Worm (Caenorhabditis elegans) whole organism, L1 larva: ENCODE measurements around the gene F09C12.8.

Experiments
- C16A3.4 ChIP-seq: fragments of 150-350 bp; optimal IDR thresholded peaks from 2 replicates; lab custom pipeline; 2014; ENCODE audit warnings: missing biosample characterization, missing genetic modification characterization
- Y116A8C.19 ChIP-seq: sonication (generic microtip); optimal IDR thresholded peaks from 2 replicates; lab custom pipeline; 2016; ENCODE audit warnings: missing compliant biosample characterization, missing genetic modification characterization, borderline replicate concordance
- aha-1 ChIP-seq: fragments of 150-350 bp; optimal IDR thresholded peaks from 2 replicates; lab custom pipeline; 2014; ENCODE audit warnings: missing biosample characterization, missing genetic modification characterization
- ama-1 ChIP-seq: fragments of 150-350 bp; optimal IDR thresholded peaks from 2 replicates; lab custom pipeline; 2014
- ceh-8 ChIP-seq: fragments of 200-800 bp; sonication (Bioruptor generic); optimal IDR thresholded peaks from 2 replicates; lab custom pipeline; 2018; ENCODE audit warnings: mild to moderate bottlenecking, missing genetic modification characterization, moderate library complexity, missing compliant biosample characterization
- ceh-88 ChIP-seq: fragments of 200-800 bp; sonication (Bioruptor generic); IDR thresholded peaks from 2 replicates; pipeline ENCODE4 v1.3.6; 2022; ENCODE audit warnings: missing genetic modification characterization, missing compliant biosample characterization
- dsc-1 ChIP-seq: sonication (generic microtip); optimal IDR thresholded peaks from 2 replicates; lab custom pipeline; 2016; ENCODE audit warnings: mild to moderate bottlenecking, missing genetic modification characterization, missing compliant biosample characterization
- efl-1 ChIP-seq, 4 experiments: fragments of 150-350 bp; optimal IDR thresholded peaks in 3 of 4; peaks in 1 of 4; 1 replicate in 1 of 4; 2 replicates in 3 of 4; lab custom pipeline; 2014; ENCODE audit warnings: missing biosample characterization in 2 of 4, missing genetic modification characterization in 2 of 4, missing genetic modification reagents in 2 of 4
- efl-3 ChIP-seq: fragments of 200-800 bp; sonication (Bioruptor generic); optimal IDR thresholded peaks from 2 replicates; lab custom pipeline; 2018; ENCODE audit warnings: mild to moderate bottlenecking, missing genetic modification characterization, missing compliant biosample characterization
- egl-13 ChIP-seq: sonication (generic microtip); optimal IDR thresholded peaks from 2 replicates; lab custom pipeline; 2016; ENCODE audit warnings: missing genotype, missing genetic modification reagents, missing genetic modification characterization, missing compliant biosample characterization
- egl-27 ChIP-seq, 2 experiments: fragments of 150-350 bp in 1 of 2; sonication (generic microtip); optimal IDR thresholded peaks; 3 replicates each; lab custom pipeline; 2017 to 2018; ENCODE audit warnings: missing biosample characterization in 2 of 2, missing genetic modification characterization in 2 of 2, missing genetic modification reagents in 2 of 2
- fkh-10 ChIP-seq: sonication (generic microtip); optimal IDR thresholded peaks from 2 replicates; lab custom pipeline; 2017; ENCODE audit warnings: missing biosample characterization, missing genetic modification reagents, missing genetic modification characterization
- fkh-8 ChIP-seq: sonication (generic microtip); optimal IDR thresholded peaks from 2 replicates; lab custom pipeline; 2016; ENCODE audit warnings: mild to moderate bottlenecking, missing genetic modification characterization, missing compliant biosample characterization
- hlh-17 ChIP-seq: fragments of 200-800 bp; sonication (Bioruptor generic); optimal IDR thresholded peaks from 2 replicates; lab custom pipeline; 2018; ENCODE audit warnings: missing genetic modification characterization, mild to moderate bottlenecking, missing compliant biosample characterization, moderate library complexity, borderline replicate concordance
- hpl-2 ChIP-seq: fragments of 150-350 bp; optimal IDR thresholded peaks from 2 replicates; lab custom pipeline; 2014; ENCODE audit warnings: missing biosample characterization, missing genetic modification reagents, missing genetic modification characterization
- irx-1 ChIP-seq: sonication (generic microtip); optimal IDR thresholded peaks from 2 replicates; lab custom pipeline; 2016; ENCODE audit warnings: missing genetic modification characterization, missing compliant biosample characterization
- isw-1 ChIP-seq: fragments of 200-800 bp; sonication (Bioruptor generic); IDR thresholded peaks from 2 replicates; pipeline ENCODE4 v1.3.6; 2022; ENCODE audit warnings: missing genetic modification characterization, missing compliant biosample characterization
- jun-1 ChIP-seq: fragments of 150-350 bp; optimal IDR thresholded peaks from 2 replicates; lab custom pipeline; 2014; ENCODE audit warnings: missing biosample characterization, missing genetic modification reagents, missing genetic modification characterization
- lin-13 ChIP-seq: fragments of 150-350 bp; optimal IDR thresholded peaks from 2 replicates; lab custom pipeline; 2014; ENCODE audit warnings: missing biosample characterization, missing genetic modification reagents, missing genetic modification characterization
- lin-39 ChIP-seq: fragments of 150-350 bp; optimal IDR thresholded peaks from 2 replicates; lab custom pipeline; 2014; ENCODE audit warnings: missing biosample characterization, missing genetic modification reagents, missing genetic modification characterization
- lir-3 ChIP-seq: sonication (generic microtip); optimal IDR thresholded peaks from 2 replicates; lab custom pipeline; 2016; ENCODE audit warnings: mild to moderate bottlenecking, missing genetic modification characterization, moderate library complexity, missing compliant biosample characterization; ENCODE audit not compliant: poor library complexity
- lsy-2 ChIP-seq, 2 experiments: fragments of 150-350 bp; optimal IDR thresholded peaks; 2 replicates each; lab custom pipeline; 2014; ENCODE audit warnings: missing biosample characterization in 2 of 2, missing genetic modification characterization in 2 of 2
- mep-1 ChIP-seq: fragments of 150-350 bp; optimal IDR thresholded peaks from 2 replicates; lab custom pipeline; 2014; ENCODE audit warnings: missing biosample characterization, missing genetic modification characterization
- nhr-11 ChIP-seq: fragments of 150-350 bp; optimal IDR thresholded peaks from 2 replicates; lab custom pipeline; 2014; ENCODE audit warnings: missing biosample characterization, missing genetic modification characterization
- nhr-12 ChIP-seq: sonication (generic microtip); optimal IDR thresholded peaks from 2 replicates; lab custom pipeline; 2017; ENCODE audit warnings: missing biosample characterization, missing genetic modification characterization
- nhr-47 ChIP-seq: sonication (generic microtip); optimal IDR thresholded peaks from 2 replicates; lab custom pipeline; 2016; ENCODE audit warnings: mild to moderate bottlenecking, missing genetic modification characterization, moderate library complexity, missing compliant biosample characterization
- nhr-71 ChIP-seq: sonication (generic microtip); optimal IDR thresholded peaks from 2 replicates; lab custom pipeline; 2016; ENCODE audit warnings: mild to moderate bottlenecking, missing genetic modification characterization, moderate library complexity, missing compliant biosample characterization
- nhr-85 ChIP-seq: sonication (generic microtip); peaks from one replicate; lab custom pipeline; 2016; ENCODE audit warnings: missing genetic modification characterization, inconsistent platforms, missing compliant biosample characterization
- pax-3 ChIP-seq: fragments of 200-800 bp; sonication (Bioruptor generic); optimal IDR thresholded peaks from 2 replicates; lab custom pipeline; 2018; ENCODE audit warnings: mild to moderate bottlenecking, missing genetic modification characterization, moderate library complexity, missing compliant biosample characterization
- pqm-1 ChIP-seq: sonication (generic microtip); optimal IDR thresholded peaks from 3 replicates; lab custom pipeline; 2017; ENCODE audit warnings: missing biosample characterization, missing genetic modification characterization
- rnt-1 ChIP-seq: sonication (generic microtip); optimal IDR thresholded peaks from 2 replicates; lab custom pipeline; 2016; ENCODE audit warnings: mild to moderate bottlenecking, missing genetic modification characterization, moderate library complexity, missing compliant biosample characterization
- skn-1 ChIP-seq: fragments of 150-350 bp; optimal IDR thresholded peaks from 2 replicates; lab custom pipeline; 2014; ENCODE audit warnings: missing biosample characterization, missing genetic modification characterization
- snpc-4 ChIP-seq: fragments of 150-350 bp; optimal IDR thresholded peaks from 2 replicates; lab custom pipeline; 2014; ENCODE audit warnings: missing biosample characterization, missing genetic modification characterization
- sox-4 ChIP-seq: sonication (generic microtip); optimal IDR thresholded peaks from 2 replicates; lab custom pipeline; 2016; ENCODE audit warnings: missing genetic modification characterization, missing compliant biosample characterization
- sptf-1 ChIP-seq: fragments of 150-350 bp; optimal IDR thresholded peaks from 2 replicates; lab custom pipeline; 2014; ENCODE audit warnings: missing biosample characterization, missing genetic modification characterization
- sup-37 ChIP-seq: fragments of 200-800 bp; sonication (Bioruptor generic); optimal IDR thresholded peaks from 2 replicates; lab custom pipeline; 2018; ENCODE audit warnings: mild to moderate bottlenecking, missing genetic modification characterization, missing compliant biosample characterization
- tbx-2 ChIP-seq: sonication (generic microtip); optimal IDR thresholded peaks from 2 replicates; lab custom pipeline; 2016; ENCODE audit warnings: missing genetic modification characterization, missing compliant biosample characterization
- tlp-1 ChIP-seq: fragments of 150-350 bp; optimal IDR thresholded peaks from 2 replicates; lab custom pipeline; 2014; ENCODE audit warnings: missing biosample characterization, missing genetic modification characterization
- unc-130 ChIP-seq: fragments of 150-350 bp; optimal IDR thresholded peaks from 2 replicates; lab custom pipeline; 2017; ENCODE audit warnings: missing biosample characterization, missing genetic modification characterization, inconsistent platforms
- unc-86 ChIP-seq: sonication (generic microtip); optimal IDR thresholded peaks from 2 replicates; lab custom pipeline; 2016; ENCODE audit warnings: missing genetic modification characterization, missing compliant biosample characterization
- vab-15 ChIP-seq: sonication (generic microtip); optimal IDR thresholded peaks from 2 replicates; lab custom pipeline; 2017; ENCODE audit warnings: missing genotype, mild to moderate bottlenecking, missing genetic modification characterization, missing compliant biosample characterization

F09C12.8 gene

DNA sequence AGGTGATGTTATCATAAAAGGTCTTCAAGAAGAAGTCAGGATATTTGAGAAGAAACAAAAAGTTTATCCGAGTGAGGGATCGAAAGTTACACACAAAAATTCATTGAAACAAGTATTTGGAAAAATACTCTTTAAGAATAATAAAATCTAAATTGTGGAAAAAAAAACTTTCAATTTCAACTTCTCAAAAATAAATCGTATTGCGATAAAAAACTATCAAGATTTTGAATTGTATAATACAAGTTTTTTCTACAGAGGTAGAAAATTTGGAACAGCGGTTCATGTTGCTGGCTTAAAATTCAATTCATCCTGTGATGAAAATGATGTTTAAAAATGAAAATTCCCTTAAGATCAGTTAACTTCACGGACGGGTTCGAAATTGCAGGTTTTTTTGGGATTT, at the start of gene F09C12.8:
Gene F09C12.8, plus strand, starts transcription at position 301 of the 400 bp plus-strand sequence.
- TF ChIP-seq tlp-1 (tag; lab: Kevin White, UChicago): no peak
- no peak for TF ChIP-seq sptf-1 (tag; lab: Kevin White, UChicago)
- TF ChIP-seq egl-27 (tag; optimal IDR thresholded peaks at IDR 0.05; lab: Kevin White, UChicago): no peak
- no peak for TF ChIP-seq nhr-12 (tag; lab: Kevin White, UChicago)
- TF ChIP-seq aha-1 (tag; lab: Kevin White, UChicago): no peak

DNA sequence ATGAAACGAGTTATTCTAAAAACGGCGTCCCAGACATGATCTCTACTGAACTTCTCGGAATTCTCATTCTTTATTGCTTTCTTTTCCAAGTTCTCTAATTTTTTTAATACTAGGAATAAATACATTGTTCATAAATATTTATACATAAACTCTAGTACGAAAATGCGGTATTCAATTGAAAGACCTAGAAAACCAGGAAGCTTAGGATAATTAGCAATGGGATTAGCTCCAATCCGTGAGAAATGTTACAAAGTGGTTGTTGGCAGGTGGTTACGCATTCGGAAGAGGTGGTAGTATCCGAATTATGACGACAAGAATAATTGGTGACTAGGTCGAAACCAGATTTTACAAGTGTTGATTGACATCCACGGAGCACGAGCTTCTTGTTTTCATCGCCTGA, 45.2 kb upstream of the F09C12.8 start:
- TF ChIP-seq lsy-2 (tag; optimal IDR thresholded peaks at IDR 0.05; lab: Kevin White, UChicago) (no peak), ceh-88 (GFP tag; lab: Robert Waterston, UW) (no peak), sup-37 (GFP tag; lab: Kevin White, UChicago) (no peak), nhr-47 (tag; lab: Kevin White, UChicago) (peak; percentile 26), hlh-17 (GFP tag; lab: Kevin White, UChicago) (no peak), pqm-1 (tag; lab: Kevin White, UChicago) (no peak), isw-1 (GFP tag; lab: Robert Waterston, UW) (no peak), jun-1 (no peak), pax-3 (peak; percentile 33), lin-13 (no peak), snpc-4 (tag; lab: Kevin White, UChicago) (no peak), nhr-71 (peak; percentile 8), sox-4 (tag; lab: Kevin White, UChicago) (peak; percentile 2), tbx-2 (tag; lab: Kevin White, UChicago) (no peak), dsc-1 (tag; lab: Kevin White, UChicago) (peak; percentile 92), C16A3.4 (no peak), egl-27 (tag; optimal IDR thresholded peaks at IDR 0.05; lab: Kevin White, UChicago) (no peak), lir-3 (tag; lab: Kevin White, UChicago) (no peak), unc-130 (tag; lab: Kevin White, UChicago) (no peak), lin-39 (tag; lab: Kevin White, UChicago) (no peak)

DNA sequence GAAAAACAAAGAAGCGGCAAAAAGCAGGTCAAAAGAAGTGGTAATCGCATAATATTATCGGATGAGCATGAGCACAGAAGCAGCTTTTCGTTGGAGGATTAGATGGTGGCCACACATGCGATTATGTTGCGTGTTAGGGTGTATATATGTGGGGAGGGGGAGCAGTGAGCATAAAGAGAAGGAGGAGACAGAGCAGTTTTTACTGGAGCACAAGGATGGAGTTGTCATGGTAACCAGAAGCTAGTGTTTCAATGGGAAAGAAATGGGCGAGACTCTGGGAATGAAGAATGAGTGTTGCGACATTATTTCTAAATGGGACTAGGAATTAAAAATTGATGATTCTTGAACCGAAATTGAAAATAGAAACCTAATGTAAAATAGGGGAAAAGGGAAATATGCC, 44.3 kb upstream of the F09C12.8 start, which contains the start of gene C27A2.8:
Gene C27A2.8, minus strand, starts transcription at position 117 of the 400 bp plus-strand sequence.
- TF ChIP-seq fkh-8 (tag; lab: Kevin White, UChicago): peak; percentile 76
- peak; percentile 42 for TF ChIP-seq egl-13
- TF ChIP-seq ama-1: no peak
- peak; percentile 64 for TF ChIP-seq dsc-1 (tag; lab: Kevin White, UChicago)
- TF ChIP-seq, all 84 proteins: peak for 3

DNA sequence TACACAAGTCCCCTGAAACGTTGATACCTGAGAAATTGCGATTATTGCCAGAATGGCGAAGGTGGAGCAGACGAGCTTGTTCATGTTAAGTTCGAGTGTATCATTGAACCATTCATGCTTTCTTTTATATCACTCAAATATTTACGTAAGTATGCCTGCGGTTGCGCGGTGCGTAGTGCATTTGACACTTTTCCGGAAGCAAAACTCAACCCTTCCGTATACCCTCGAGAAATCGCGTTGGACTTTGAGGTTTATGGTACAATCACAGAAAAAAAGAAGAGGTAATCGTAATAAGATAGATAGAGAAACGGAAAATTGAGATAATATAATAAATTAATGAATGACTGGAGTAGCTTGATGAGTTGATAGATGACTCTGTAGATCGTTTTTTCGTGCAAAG, 42.7 kb upstream of the F09C12.8 start, which contains the start of gene idpb-2:
Gene idpb-2, minus strand, starts transcription at position 101 of the 400 bp plus-strand sequence.
- TF ChIP-seq efl-1 (optimal IDR thresholded peaks at IDR 0.05; lab: Kevin White, UChicago) (no peak), efl-1 (GFP tag; optimal IDR thresholded peaks at IDR 0.05 in 1 of 2; lab: Kevin White, UChicago) (no peak), jun-1 (no peak), vab-15 (tag; lab: Kevin White, UChicago) (no peak), unc-86 (tag; lab: Kevin White, UChicago) (no peak), tlp-1 (tag; lab: Kevin White, UChicago) (no peak), lin-13 (no peak), nhr-85 (tag; lab: Kevin White, UChicago) (no peak), irx-1 (tag; lab: Kevin White, UChicago) (no peak), rnt-1 (tag; lab: Kevin White, UChicago) (no peak), nhr-11 (tag; lab: Kevin White, UChicago) (no peak), skn-1 (no peak)

DNA sequence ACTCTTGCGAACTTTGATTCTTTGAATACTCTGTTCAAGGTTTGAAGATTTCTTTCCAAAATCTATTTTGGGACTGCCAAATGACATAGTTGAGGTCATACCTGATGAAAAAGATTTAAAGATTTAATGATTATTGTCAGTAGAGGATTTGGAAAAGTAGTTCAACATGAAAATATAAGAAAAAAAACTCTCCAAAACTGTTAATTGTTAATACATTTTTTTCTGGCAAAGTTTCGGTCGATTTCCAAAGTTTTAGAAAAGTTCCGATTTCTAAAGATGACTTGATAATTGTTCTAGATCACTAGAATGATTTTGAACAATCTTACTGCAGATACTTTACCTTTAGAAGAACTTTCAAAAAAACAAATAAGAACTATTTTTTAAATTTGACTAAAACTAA, 40.9 kb upstream of the F09C12.8 start, which contains the start of gene C27A2.7:
Gene C27A2.7, minus strand, starts transcription at position 101 of the 400 bp plus-strand sequence.
- TF ChIP-seq ceh-8 (GFP tag; lab: Kevin White, UChicago) (no peak), efl-3 (GFP tag; lab: Kevin White, UChicago) (no peak), vab-15 (tag; lab: Kevin White, UChicago) (no peak), C16A3.4 (no peak), fkh-10 (no peak), sptf-1 (tag; lab: Kevin White, UChicago) (no peak), unc-86 (tag; lab: Kevin White, UChicago) (no peak), hpl-2 (GFP tag; lab: Kevin White, UChicago) (no peak), tlp-1 (tag; lab: Kevin White, UChicago) (no peak), mep-1 (tag; lab: Kevin White, UChicago) (no peak), Y116A8C.19 (tag; lab: Kevin White, UChicago) (no peak), jun-1 (no peak)
